Worm (Caenorhabditis elegans) whole organism, L3 larva: ENCODE results near the gene F44G4.7.

Experiments
- R02D3.7 ChIP-seq: fragments of 150-350 bp; optimal IDR thresholded peaks from 2 replicates; lab custom pipeline; 2014; ENCODE audit warnings: missing biosample characterization, missing genetic modification characterization
- ama-1 ChIP-seq: fragments of 150-350 bp; optimal IDR thresholded peaks from 2 replicates; lab custom pipeline; 2018
- ceh-28 ChIP-seq: fragments of 150-350 bp; optimal IDR thresholded peaks from 2 replicates; lab custom pipeline; 2014; ENCODE audit warnings: missing biosample characterization, missing genetic modification reagents, missing genetic modification characterization
- elt-3 ChIP-seq, 3 experiments: fragments of 150-350 bp in 1 of 3; sonication (generic microtip) in 2 of 3; optimal IDR thresholded peaks; 2 replicates in 2 of 3; 4 replicates in 1 of 3; lab custom pipeline; 2014 to 2017; ENCODE audit warnings: missing biosample characterization in 3 of 3, missing genetic modification characterization in 3 of 3
- eor-1 ChIP-seq, 2 experiments: fragments of 150-350 bp; optimal IDR thresholded peaks; 2 replicates each; lab custom pipeline; 2014 to 2018; ENCODE audit warnings: missing biosample characterization in 2 of 2, missing genetic modification characterization in 2 of 2
- fos-1 ChIP-seq: fragments of 150-350 bp; optimal IDR thresholded peaks from 2 replicates; lab custom pipeline; 2014; ENCODE audit warnings: missing biosample characterization, missing genetic modification characterization
- nhr-11 ChIP-seq: fragments of 150-350 bp; optimal IDR thresholded peaks from 2 replicates; lab custom pipeline; 2014; ENCODE audit warnings: missing biosample characterization, missing genetic modification characterization
- nhr-237 ChIP-seq: fragments of 150-350 bp; optimal IDR thresholded peaks from 2 replicates; lab custom pipeline; 2014; ENCODE audit warnings: missing biosample characterization, missing genetic modification characterization
- nhr-25 ChIP-seq: sonication (generic microtip); optimal IDR thresholded peaks from 2 replicates; lab custom pipeline; 2017; ENCODE audit warnings: missing biosample characterization, missing genetic modification characterization
- nhr-28 ChIP-seq: fragments of 150-350 bp; optimal IDR thresholded peaks from 2 replicates; lab custom pipeline; 2014; ENCODE audit warnings: missing biosample characterization, missing genetic modification characterization
- nhr-76 ChIP-seq: fragments of 150-350 bp; sonication (generic microtip); optimal IDR thresholded peaks from 5 replicates; lab custom pipeline; 2014; ENCODE audit warnings: missing biosample characterization, missing genetic modification characterization
- pqm-1 ChIP-seq: fragments of 150-350 bp; optimal IDR thresholded peaks from 2 replicates; lab custom pipeline; 2017; ENCODE audit warnings: missing biosample characterization, missing genetic modification characterization, inconsistent platforms
- sea-2 ChIP-seq: fragments of 150-350 bp; sonication (generic microtip); optimal IDR thresholded peaks from 4 replicates; lab custom pipeline; 2014; ENCODE audit warnings: missing biosample characterization, missing genetic modification reagents, missing genetic modification characterization
- tbx-2 ChIP-seq: sonication (generic microtip); optimal IDR thresholded peaks from 2 replicates; lab custom pipeline; 2016; ENCODE audit warnings: mild to moderate bottlenecking, missing genetic modification characterization, missing compliant biosample characterization

DNA sequence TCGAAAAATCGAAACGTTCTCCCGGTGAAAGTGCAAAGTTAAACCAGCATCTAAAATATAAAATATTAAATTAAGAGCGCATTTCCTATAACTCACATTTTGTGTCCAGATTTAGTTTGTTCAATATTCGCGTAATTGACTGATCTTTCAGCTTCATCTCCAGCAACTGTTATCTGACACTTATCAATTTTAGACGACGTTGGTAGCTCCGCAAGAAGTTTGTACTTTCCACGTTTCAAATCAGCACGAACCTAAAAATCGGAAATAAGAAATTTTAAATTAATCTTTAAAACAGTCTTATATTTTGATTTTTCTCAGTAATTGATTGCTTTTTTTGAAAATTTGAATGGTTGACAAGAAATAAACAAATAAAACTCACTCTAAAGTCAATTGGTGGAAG is 12.7 kb upstream of the F44G4.7 start:
- TF ChIP-seq fos-1 (tag; lab: Kevin White, UChicago) (no peak), pqm-1 (tag; lab: Kevin White, UChicago) (no peak), nhr-11 (tag; lab: Kevin White, UChicago) (no peak), ama-1 (lab: Kevin White, UChicago) (no peak), nhr-76 (tag; lab: Kevin White, UChicago) (no peak), nhr-237 (tag; lab: Kevin White, UChicago) (no peak), nhr-25 (tag; lab: Kevin White, UChicago) (no peak), nhr-28 (tag; lab: Kevin White, UChicago) (no peak), eor-1 (tag; optimal IDR thresholded peaks at IDR 0.05; lab: Kevin White, UChicago) (no peak), R02D3.7 (no peak), ceh-28 (tag; lab: Kevin White, UChicago) (no peak), sea-2 (GFP tag; lab: Kevin White, UChicago) (no peak), tbx-2 (no peak), elt-3 (tag; optimal IDR thresholded peaks at IDR 0.05; lab: Kevin White, UChicago) (no peak)
